Fruit fly (Drosophila melanogaster) whole organism, pupa: ENCODE data around the gene Whamy.

Experiments used
- CG10348 ChIP-seq: fragments of 200-800 bp; sonication (Bioruptor generic); IDR thresholded peaks from 2 replicates; pipeline ENCODE4 v1.3.6; 2022; ENCODE audit warnings: missing biosample characterization, missing genetic modification characterization
- CG12605 ChIP-seq: fragments of 200-800 bp; sonication (Bioruptor generic); IDR thresholded peaks from 2 replicates; pipeline ENCODE4 v1.3.6; 2022; ENCODE audit warnings: missing biosample characterization, missing genetic modification characterization
- CG13204 ChIP-seq: fragments of 200-800 bp; sonication (Bioruptor generic); optimal IDR thresholded peaks from 2 replicates; lab custom pipeline; 2018; ENCODE audit warnings: missing biosample characterization, mild to moderate bottlenecking, missing genetic modification characterization, moderate library complexity
- CG14655 ChIP-seq: fragments of 200-800 bp; sonication (Bioruptor generic); optimal IDR thresholded peaks from 3 replicates; lab custom pipeline; 2017; ENCODE audit warnings: mild to moderate bottlenecking, missing biosample characterization, missing genetic modification reagents, missing genetic modification characterization
- CG15710 ChIP-seq: fragments of 200-800 bp; sonication (Bioruptor generic); optimal IDR thresholded peaks from 2 replicates; lab custom pipeline; 2018; ENCODE audit warnings: missing biosample characterization, mild to moderate bottlenecking, missing genetic modification characterization, moderate library complexity
- CG17806 ChIP-seq: fragments of 200-800 bp; sonication (Bioruptor generic); optimal IDR thresholded peaks from 2 replicates; lab custom pipeline; 2018; ENCODE audit warnings: missing biosample characterization, mild to moderate bottlenecking, missing genetic modification characterization, moderate library complexity
- CG32121 ChIP-seq: fragments of 200-800 bp; sonication (Bioruptor generic); IDR thresholded peaks from 2 replicates; pipeline ENCODE4 v1.3.6; 2022; ENCODE audit warnings: missing biosample characterization, missing genetic modification characterization
- CG34367 ChIP-seq: fragments of 200-800 bp; sonication (Bioruptor generic); optimal IDR thresholded peaks from 2 replicates; lab custom pipeline; 2018; ENCODE audit warnings: missing biosample characterization, mild to moderate bottlenecking, missing genetic modification characterization
- CG4496 ChIP-seq: fragments of 200-800 bp; sonication (Bioruptor generic); IDR thresholded peaks from 3 replicates; pipeline ENCODE4 v1.3.6; 2022; ENCODE audit warnings: missing biosample characterization, missing genetic modification characterization
- CG8159 ChIP-seq: fragments of 200-800 bp; sonication (Bioruptor generic); optimal IDR thresholded peaks from 3 replicates; lab custom pipeline; 2018; ENCODE audit warnings: missing biosample characterization, mild to moderate bottlenecking, missing genetic modification characterization, moderate library complexity
- CG8301 ChIP-seq: fragments of 200-800 bp; sonication (Bioruptor generic); optimal IDR thresholded peaks from 2 replicates; lab custom pipeline; 2018; ENCODE audit warnings: missing biosample characterization, mild to moderate bottlenecking, missing genetic modification characterization
- CG9948 ChIP-seq: fragments of 200-800 bp; sonication (Bioruptor generic); optimal IDR thresholded peaks from 2 replicates; lab custom pipeline; 2018; ENCODE audit warnings: missing biosample characterization, mild to moderate bottlenecking, missing genetic modification characterization, moderate library complexity
- D1 ChIP-seq: fragments of 200-800 bp; sonication (Bioruptor generic); optimal IDR thresholded peaks from 2 replicates; lab custom pipeline; 2018; ENCODE audit warnings: missing biosample characterization, mild to moderate bottlenecking, missing genetic modification characterization, moderate library complexity
- EcR ChIP-seq: fragments of 200-800 bp; sonication (Bioruptor generic); optimal IDR thresholded peaks from 3 replicates; lab custom pipeline; 2019; ENCODE audit warnings: missing biosample characterization, missing genetic modification characterization, mild to moderate bottlenecking, moderate library complexity, missing genetic modification reagents
- Ets98B ChIP-seq: fragments of 200-800 bp; sonication (Bioruptor generic); IDR thresholded peaks from 2 replicates; pipeline ENCODE4 v1.3.6; 2022; ENCODE audit warnings: missing biosample characterization, missing genetic modification characterization
- Pif1A ChIP-seq: fragments of 200-800 bp; sonication (Bioruptor generic); optimal IDR thresholded peaks from 3 replicates; lab custom pipeline; 2016; ENCODE audit warnings: missing biosample characterization, missing genetic modification characterization
- Pif1B ChIP-seq: fragments of 200-800 bp; sonication (Bioruptor generic); optimal IDR thresholded peaks from 3 replicates; lab custom pipeline; 2016; ENCODE audit warnings: missing biosample characterization, missing genetic modification characterization
- Snoo ChIP-seq: fragments of 200-800 bp; sonication (Bioruptor generic); optimal IDR thresholded peaks from 3 replicates; lab custom pipeline; 2017; ENCODE audit warnings: missing biosample characterization, mild to moderate bottlenecking, missing genetic modification characterization, inconsistent platforms
- fd96Ca ChIP-seq: fragments of 200-800 bp; sonication (Bioruptor generic); IDR thresholded peaks from 3 replicates; pipeline ENCODE4 v1.3.6; 2022; ENCODE audit warnings: missing biosample characterization, missing genetic modification characterization
- gl ChIP-seq: fragments of 200-800 bp; sonication (Bioruptor generic); optimal IDR thresholded peaks from 2 replicates; lab custom pipeline; 2018; ENCODE audit warnings: missing biosample characterization, mild to moderate bottlenecking, missing genetic modification characterization
- rn ChIP-seq: fragments of 200-800 bp; sonication (Bioruptor generic); IDR thresholded peaks from 2 replicates; pipeline ENCODE4 v1.3.6; 2022; ENCODE audit warnings: missing biosample characterization, missing genetic modification characterization

Whamy gene

DNA sequence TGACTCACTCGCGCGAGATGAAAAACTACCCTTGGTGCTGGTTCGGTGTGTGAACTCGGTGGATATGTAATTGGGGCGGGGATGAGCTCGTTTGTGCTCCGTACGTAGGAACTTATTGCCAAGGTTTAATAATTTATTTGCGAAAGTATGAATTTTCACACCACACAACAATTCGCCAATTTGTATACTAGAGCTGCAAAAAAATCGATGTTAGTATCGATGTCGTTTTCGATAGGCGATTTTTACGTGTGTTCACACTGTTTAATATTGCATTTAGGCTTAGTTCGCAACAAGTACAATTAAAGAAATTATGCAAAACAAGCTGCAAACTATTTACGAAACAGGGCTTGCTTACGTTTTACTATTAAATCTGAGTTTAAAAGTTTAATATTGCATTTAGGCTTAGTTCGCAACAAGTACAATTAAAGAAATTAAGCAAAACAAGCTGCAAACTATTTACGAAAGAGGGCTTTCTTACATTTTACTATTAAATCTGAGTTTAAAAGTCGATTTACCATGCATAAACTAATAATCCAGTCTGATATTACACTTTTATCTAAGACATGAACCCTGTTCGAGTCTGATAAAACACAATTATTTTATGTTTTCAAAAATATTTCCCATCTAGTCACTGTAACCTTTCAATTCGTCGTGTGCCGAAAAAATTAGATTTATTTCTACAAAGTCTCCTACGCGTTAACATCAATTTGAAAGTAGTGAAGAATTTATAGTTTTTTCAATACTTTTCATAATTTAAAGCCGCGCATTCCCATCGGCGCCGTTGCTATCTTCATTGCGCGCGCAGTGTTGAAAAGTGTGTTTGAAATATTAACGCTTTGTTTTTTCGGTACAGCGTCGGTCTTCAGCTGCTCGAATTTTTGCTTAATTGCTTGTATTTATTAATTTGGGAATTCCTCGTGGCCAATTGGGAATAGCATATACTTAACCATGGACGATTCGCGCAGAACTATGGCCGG is 11.0 kb downstream of the Whamy start, which contains the start of the genes Snap24 and CG8478:
Snap24 (minus strand) TSS at position 196 of the 977 bp plus-strand sequence.
CG8478 (plus strand) TSS at position 696 of the 977 bp plus-strand sequence.
- TF ChIP-seq CG10348 (GFP tag; lab: Robert Waterston, UW) (no peak), CG9948 (peak; percentile 28), CG12605 (GFP tag; lab: Robert Waterston, UW) (no peak), CG34367 (no peak), rn (no peak), EcR (GFP tag; lab: Kevin White, UChicago) (no peak), Snoo (tag; lab: Kevin White, UChicago) (peak; percentile 12)
- TF ChIP-seq, all 21 proteins: peak for 2

DNA sequence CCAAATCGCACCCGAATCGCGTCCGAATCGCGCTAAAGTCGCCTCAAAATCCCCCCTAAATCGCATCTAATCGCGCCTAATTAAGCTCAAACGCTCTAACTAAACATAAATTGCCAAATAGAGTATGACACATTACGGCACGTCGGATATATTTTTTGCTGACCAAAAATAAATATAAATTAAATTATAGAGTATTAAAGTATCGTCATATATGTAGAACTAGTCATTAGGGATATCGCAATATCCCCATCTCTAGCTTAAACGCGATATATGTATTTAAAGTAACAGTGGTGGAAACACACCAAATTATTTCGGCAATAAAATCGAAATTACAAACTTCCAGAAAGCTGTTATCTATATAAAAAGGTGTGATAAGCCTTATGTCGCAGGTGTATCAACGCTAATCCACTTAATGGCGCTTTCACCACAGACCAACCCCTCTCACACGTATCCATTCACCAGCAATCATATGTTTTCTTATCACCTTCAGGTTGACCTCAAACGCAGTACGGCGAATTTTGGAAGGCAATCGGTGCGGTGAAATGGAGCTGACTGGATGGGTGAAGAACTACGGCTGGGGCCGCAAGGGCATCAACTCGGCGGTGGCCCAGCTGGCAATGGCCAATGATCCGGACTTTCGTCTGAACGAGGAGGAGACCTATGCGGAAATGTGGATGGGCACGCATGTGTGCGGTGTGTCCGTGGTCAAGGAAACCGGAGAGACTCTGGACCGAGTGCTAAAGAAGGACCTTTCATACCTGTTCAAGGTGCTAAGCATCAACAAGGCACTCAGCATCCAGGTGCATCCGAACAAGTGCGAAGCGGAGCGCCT is 14.6 kb downstream of the Whamy start, which contains the start of gene Mpi:
Mpi (plus strand) TSS at position 263 of the 832 bp plus-strand sequence.
- TF ChIP-seq Snoo (tag; lab: Kevin White, UChicago) (peak; percentile 33), CG15710 (tag; lab: Kevin White, UChicago) (no peak), CG17806 (tag; lab: Kevin White, UChicago) (peak; percentile 18), EcR (GFP tag; lab: Kevin White, UChicago) (peak; percentile 64), CG4496 (peak; percentile 35; the same call in 1 of the 3 replicates)
- TF ChIP-seq, all 21 proteins: peak for 4

DNA sequence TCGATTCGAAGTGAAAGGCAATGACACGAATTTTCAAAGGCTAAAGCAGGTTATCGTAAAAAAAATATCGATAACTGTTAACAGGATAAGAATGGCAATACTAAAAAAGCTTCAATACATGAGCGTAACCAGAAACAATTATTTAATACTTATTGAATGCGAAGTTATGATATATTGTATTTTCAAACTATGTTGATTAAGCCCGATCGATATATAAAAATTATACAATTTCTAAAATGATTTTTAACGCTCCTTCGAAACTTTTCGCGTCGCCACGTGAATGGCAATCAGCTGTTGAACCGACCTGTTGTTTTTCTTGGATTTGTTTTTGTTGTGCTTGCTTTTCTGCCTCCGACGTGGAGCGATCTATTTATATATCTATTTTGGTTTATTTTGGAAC is 18.0 kb downstream of the Whamy start, which contains the start of the genes Alg12 and Rpt3R:
Alg12 (plus strand) TSS at position 305 of the 400 bp plus-strand sequence.
Rpt3R (minus strand) TSS at position 324 of the 400 bp plus-strand sequence.
- no peak for TF ChIP-seq Pif1B (GFP tag; lab: Kevin White, UChicago)
- no peak for TF ChIP-seq CG4496
- peak; percentile 54 for TF ChIP-seq EcR (GFP tag; lab: Kevin White, UChicago)

DNA sequence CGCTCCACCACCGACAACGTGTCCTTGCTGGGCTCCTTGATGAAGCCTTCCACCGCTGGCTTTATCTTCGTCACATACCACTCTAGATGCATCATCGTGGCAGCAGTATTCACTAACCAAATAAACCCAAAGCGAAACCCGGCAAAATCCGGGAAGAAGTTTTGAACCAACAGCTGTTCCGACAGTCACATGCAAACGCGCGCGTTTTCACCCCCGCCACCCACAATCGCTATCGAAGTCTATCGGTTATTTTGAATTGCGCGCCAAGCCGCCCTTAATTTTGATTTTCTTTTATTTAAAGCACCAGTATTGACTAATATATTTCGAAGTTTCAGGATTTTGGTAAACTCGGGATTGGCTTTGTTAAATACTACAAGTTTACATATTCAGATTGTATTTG is 19.7 kb downstream of the Whamy start, which contains the start of gene Tti1:
Tti1 (minus strand) TSS at position 200 of the 400 bp plus-strand sequence.
- TF ChIP-seq CG8159: no peak
- TF ChIP-seq, all 21 proteins: peak for 0

DNA sequence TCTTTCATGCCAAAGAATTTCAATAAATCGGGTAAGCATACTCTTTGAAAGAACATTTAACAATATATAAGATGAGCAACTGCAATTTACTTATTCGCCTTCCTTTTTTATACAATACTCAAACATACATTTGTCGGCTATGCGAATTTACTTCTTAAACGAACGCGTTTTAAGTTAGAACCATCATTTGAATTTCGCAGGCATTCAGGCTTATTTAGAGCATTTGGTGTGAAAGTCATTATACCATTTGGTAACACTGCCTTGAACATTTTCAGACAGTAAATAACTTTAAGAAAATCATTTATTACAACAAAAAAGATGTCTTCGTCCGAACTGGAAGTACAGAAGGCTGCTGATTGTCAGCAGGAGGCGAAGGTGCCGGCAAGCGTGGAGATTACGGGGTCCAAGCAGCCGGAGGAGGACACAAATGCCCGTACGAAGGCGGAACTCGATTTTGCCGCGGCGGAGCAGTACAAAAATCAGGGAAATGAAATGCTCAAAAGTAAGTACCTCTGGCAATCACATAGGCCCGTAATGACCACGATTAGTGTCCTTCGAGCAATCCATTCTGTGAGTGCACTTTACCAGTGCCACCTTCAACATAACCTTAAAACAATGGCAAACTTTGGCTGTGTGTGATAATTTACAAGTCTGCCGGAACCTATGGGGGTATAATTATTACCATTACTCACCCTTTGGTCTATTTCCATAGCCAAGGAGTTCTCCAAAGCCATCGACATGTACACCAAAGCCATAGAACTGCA is 26.1 kb downstream of the Whamy start:
- no peak for TF ChIP-seq CG17806 (tag; lab: Kevin White, UChicago)
- TF ChIP-seq, all 21 proteins: peak for 0

DNA sequence ATGACTTTTGCATAAGTTTGCCTTT is 26.5 kb downstream of the Whamy start, which contains the start of gene PpD3:
PpD3 (plus strand) TSS at position 1 of the 25 bp plus-strand sequence.
- TF ChIP-seq CG14655 (no peak), CG17806 (tag; lab: Kevin White, UChicago) (no peak), D1 (tag; lab: Kevin White, UChicago) (no peak), CG12605 (GFP tag; lab: Robert Waterston, UW) (no peak), fd96Ca (GFP tag; lab: Robert Waterston, UW) (no peak), CG8301 (no peak), CG13204 (GFP tag; lab: Kevin White, UChicago) (no peak), CG9948 (no peak), Pif1A (no peak), Snoo (tag; lab: Kevin White, UChicago) (no peak), gl (tag; lab: Kevin White, UChicago) (no peak), Pif1B (GFP tag; lab: Kevin White, UChicago) (no peak)

DNA sequence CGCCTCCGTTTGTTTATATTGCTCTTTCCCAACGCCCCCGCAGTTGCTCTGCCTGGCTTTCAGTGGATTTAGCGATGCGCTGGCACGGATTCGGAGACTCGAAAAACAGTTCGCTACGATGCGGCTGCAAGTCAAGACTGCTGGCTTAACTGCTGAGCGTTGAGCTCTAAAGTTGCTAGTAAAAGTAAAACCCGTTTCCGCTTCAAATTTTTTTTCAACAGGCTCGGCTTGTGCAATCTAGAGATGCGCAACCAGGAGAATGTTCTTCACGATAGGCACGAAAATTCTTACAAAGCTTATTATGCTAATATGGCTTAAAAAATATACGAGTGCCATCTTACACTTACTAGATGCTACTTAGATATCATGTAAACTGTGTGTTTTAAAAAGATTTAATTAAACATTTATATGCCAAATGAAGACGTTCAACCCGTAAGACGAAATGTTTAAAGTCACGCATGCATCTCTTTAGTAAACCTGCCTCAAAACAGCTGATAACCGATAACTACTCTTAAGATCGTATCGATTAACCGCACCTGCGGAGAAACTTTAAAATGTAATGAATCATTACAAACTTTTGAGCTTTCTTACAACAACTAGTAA is 26.8 kb downstream of the Whamy start, which contains the start of gene CG12948:
CG12948 (minus strand) TSS at position 473 of the 603 bp plus-strand sequence.
- TF ChIP-seq CG32121 (peak; percentile 24; the same call in 1 of the 2 replicates), Pif1A (no peak), fd96Ca (GFP tag; lab: Robert Waterston, UW) (peak; percentile 7; the same call in 1 of the 3 replicates), CG17806 (tag; lab: Kevin White, UChicago) (peak; percentile 23), CG34367 (no peak), Ets98B (GFP tag; lab: Robert Waterston, UW) (peak; percentile 35; the same call in 1 of the 2 replicates), rn (no peak), D1 (tag; lab: Kevin White, UChicago) (no peak), Pif1B (GFP tag; lab: Kevin White, UChicago) (no peak), Snoo (tag; lab: Kevin White, UChicago) (peak; percentile 55), CG15710 (tag; lab: Kevin White, UChicago) (peak; percentile 53), CG12605 (GFP tag; lab: Robert Waterston, UW) (no peak), CG10348 (GFP tag; lab: Robert Waterston, UW) (no peak), EcR (GFP tag; lab: Kevin White, UChicago) (peak; percentile 51), CG8159 (no peak), CG14655 (no peak), CG9948 (peak; percentile 24), CG13204 (GFP tag; lab: Kevin White, UChicago) (no peak), CG4496 (peak; percentile 47; the same call in 1 of the 3 replicates), gl (tag; lab: Kevin White, UChicago) (peak; percentile 29), CG8301 (no peak)
